Worm (Caenorhabditis elegans): ENCODE results near the gene C07A9.5.

C07A9.5 gene

DNA sequence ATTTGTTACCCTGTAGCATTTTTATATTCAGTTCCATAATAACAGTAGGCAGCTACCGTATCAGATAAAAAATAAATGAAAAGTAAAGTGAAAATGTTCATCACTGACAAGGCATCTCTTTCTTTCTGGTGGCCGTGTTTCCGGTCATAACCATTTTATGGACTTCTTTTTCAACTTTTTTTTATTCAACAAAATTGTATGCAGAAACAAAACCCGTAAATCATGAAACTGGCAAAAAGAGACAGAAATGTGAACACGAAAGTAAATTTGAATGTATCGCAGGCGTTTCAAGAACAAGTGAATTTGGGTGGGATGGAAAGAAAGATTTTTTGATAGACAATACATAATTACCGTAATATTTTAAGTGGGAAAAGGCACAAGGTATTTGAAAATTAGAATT lies 42.5 kb upstream of the C07A9.5 start, which contains the start of gene clec-162:
Gene clec-162 (minus strand): TSS at position 101 of the 400 bp plus-strand sequence.
- TF ChIP-seq lin-26 (GFP tag; IDR thresholded peaks at IDR 0.05) (no peak), B0336.3 (GFP tag; IDR thresholded peaks at IDR 0.05) (no peak)

DNA sequence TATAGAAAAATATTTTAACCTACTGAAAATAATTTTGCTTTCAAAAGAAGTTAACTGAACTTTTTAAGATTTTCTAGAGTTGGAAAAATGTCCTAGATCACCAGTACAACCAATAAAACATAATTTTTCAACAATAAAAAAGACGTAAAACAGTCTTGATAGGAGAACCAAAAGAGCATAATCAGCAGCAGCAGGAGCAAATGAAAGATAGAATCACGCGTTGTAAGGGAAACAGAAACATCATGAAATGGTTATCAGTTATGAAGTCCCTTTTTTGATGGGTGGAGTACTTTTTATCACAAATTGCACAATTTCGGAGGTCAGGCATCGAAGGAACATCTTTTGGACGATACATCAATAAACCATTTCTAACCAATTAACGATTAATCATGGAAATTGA lies 39.4 kb upstream of the C07A9.5 start:
- TF ChIP-seq snpc-4 (GFP tag; optimal IDR thresholded peaks at IDR 0.05), result no peak
- TF ChIP-seq snpc-4 (tag; optimal IDR thresholded peaks at IDR 0.05), result peak in 1 of 4 experiments; percentile 44
- TF ChIP-seq nfyb-1 (GFP tag; IDR thresholded peaks at IDR 0.05), result no peak
- peak; percentile 92 for TF ChIP-seq nhr-80 (tag; optimal IDR thresholded peaks at IDR 0.05)
- TF ChIP-seq Y56A3A.18 (GFP tag; IDR thresholded peaks at IDR 0.05), result no peak
- TF ChIP-seq ztf-26 (tag; optimal IDR thresholded peaks at IDR 0.05), result no peak
- no peak for TF ChIP-seq ccch-3 (GFP tag; optimal IDR thresholded peaks at IDR 0.05)
- no peak for TF ChIP-seq sptf-2 (GFP tag; optimal IDR thresholded peaks at IDR 0.05)
- TF ChIP-seq lsl-1 (GFP tag; optimal IDR thresholded peaks at IDR 0.05), result no peak
- no peak for TF ChIP-seq ceh-79 (tag; optimal IDR thresholded peaks at IDR 0.05)

- TF ChIP-seq snpc-1.1 (tag; optimal IDR thresholded peaks at IDR 0.05; ENCODE audit: insufficient read depth), result no peak
- peak; percentile 33 for TF ChIP-seq nhr-80 (tag; optimal IDR thresholded peaks at IDR 0.05)
Observed at ce11 chrIII:9720191-9720590, 37.6 kb upstream of the C07A9.5 start, which contains the start of gene ncx-7. Gene ncx-7 (minus strand): TSS chrIII:9720291.

DNA sequence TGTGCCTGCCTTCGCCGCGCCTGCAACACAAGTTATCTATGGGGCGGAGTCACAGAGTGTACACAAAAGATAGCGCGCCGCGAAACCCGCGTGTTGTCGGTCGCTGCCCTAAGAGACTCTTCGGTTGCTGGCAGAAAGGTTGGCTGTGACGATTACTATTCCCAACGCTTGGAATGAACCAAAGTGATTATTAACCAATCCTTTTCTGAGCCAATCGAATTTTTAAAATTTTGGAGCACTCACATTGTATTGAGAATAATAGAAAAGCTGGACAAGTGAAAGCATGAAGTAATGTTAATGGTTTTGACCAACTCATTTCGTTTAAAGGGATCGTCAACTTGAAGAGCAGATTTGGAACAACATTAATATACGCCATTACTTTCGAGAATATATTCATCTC lies 34.6 kb upstream of the C07A9.5 start:
- TF ChIP-seq ztf-3 (GFP tag; optimal IDR thresholded peaks at IDR 0.05), result no peak
- no peak for TF ChIP-seq tbx-9 (tag; optimal IDR thresholded peaks at IDR 0.05; ENCODE audit: borderline replicate concordance)
- peak; percentile 98 for TF ChIP-seq snpc-4 (GFP tag; optimal IDR thresholded peaks at IDR 0.05)
- TF ChIP-seq snpc-4 (tag; optimal IDR thresholded peaks at IDR 0.05), result peak; percentile 98 to 100 (median 99)
- TF ChIP-seq ztf-26 (tag; optimal IDR thresholded peaks at IDR 0.05), result peak; percentile 46
- peak; percentile 62; the same call in 1 of the 2 replicates for TF ChIP-seq Y95B8A.8 (GFP tag; IDR thresholded peaks at IDR 0.05)
- TF ChIP-seq fkh-3 (tag; optimal IDR thresholded peaks at IDR 0.05), result no peak
- peak; percentile 34 for TF ChIP-seq F57C9.4 (tag; optimal IDR thresholded peaks at IDR 0.05)
- no peak for TF ChIP-seq unc-130 (GFP tag; optimal IDR thresholded peaks at IDR 0.05)
- TF ChIP-seq mel-28 (tag; optimal IDR thresholded peaks at IDR 0.05; ENCODE audit: borderline replicate concordance), result no peak
- peak; percentile 76 for TF ChIP-seq mcd-1 (GFP tag; IDR thresholded peaks at IDR 0.05)
- no peak for TF ChIP-seq sea-2 (GFP tag; IDR thresholded peaks at IDR 0.05)
- TF ChIP-seq tbp1 (GFP tag; optimal IDR thresholded peaks at IDR 0.05), result peak; percentile 81
- no peak for TF ChIP-seq ccch-3 (GFP tag; optimal IDR thresholded peaks at IDR 0.05)
- peak; percentile 37; the same call in 1 of the 2 replicates for TF ChIP-seq madf-8 (GFP tag; conservative IDR thresholded peaks at IDR 0.05)
- no peak for TF ChIP-seq athp-1 (tag; optimal IDR thresholded peaks at IDR 0.05)
- no peak; the same call in 1 of the 2 replicates for TF ChIP-seq dox-1 (GFP tag; IDR thresholded peaks at IDR 0.05)
- no peak for TF ChIP-seq zfh-2 (GFP tag; conservative IDR thresholded peaks at IDR 0.05)
- TF ChIP-seq hrde-1 (tag; optimal IDR thresholded peaks at IDR 0.05; ENCODE audit: borderline replicate concordance), result peak; percentile 23
- no peak for TF ChIP-seq ztf-25 (GFP tag; IDR thresholded peaks at IDR 0.05)
- TF ChIP-seq ceh-100 (GFP tag; IDR thresholded peaks at IDR 0.05), result no peak
- peak; percentile 87 for TF ChIP-seq D2030.7 (GFP tag; IDR thresholded peaks at IDR 0.05)
- no peak for TF ChIP-seq somi-1 (GFP tag; optimal IDR thresholded peaks at IDR 0.05)
- TF ChIP-seq F23B12.7 (tag; optimal IDR thresholded peaks at IDR 0.05; ENCODE audit: insufficient read depth), result peak; percentile 84
- TF ChIP-seq him-1 (tag; optimal IDR thresholded peaks at IDR 0.05), result peak; percentile 97
- no peak for TF ChIP-seq ceh-27 (GFP tag; optimal IDR thresholded peaks at IDR 0.05)
- peak in 1 of 2 experiments; percentile 41 for TF ChIP-seq rec-8 (tag; optimal IDR thresholded peaks at IDR 0.05)
- TF ChIP-seq C06A6.2 (GFP tag; conservative IDR thresholded peaks at IDR 0.05), result no peak
- TF ChIP-seq efl-1 (GFP tag; optimal IDR thresholded peaks at IDR 0.05), result peak; percentile 9
- TF ChIP-seq cebp-1 (GFP tag; IDR thresholded peaks at IDR 0.05), result no peak
- no peak for TF ChIP-seq cebp-1 (tag; optimal IDR thresholded peaks at IDR 0.05)
- no peak for TF ChIP-seq mxl-1 (tag; optimal IDR thresholded peaks at IDR 0.05)
- no peak for TF ChIP-seq attf-5 (GFP tag; optimal IDR thresholded peaks at IDR 0.05)
- peak; percentile 77 for TF ChIP-seq lsl-1 (GFP tag; optimal IDR thresholded peaks at IDR 0.05)
- no peak for TF ChIP-seq nhr-80 (tag; optimal IDR thresholded peaks at IDR 0.05)
